Fruit fly (Drosophila melanogaster) whole organism, embryonic: ENCODE results near the gene CG31910.

ENCODE experiments used
- Adf1 ChIP-seq: fragments of 200-800 bp; sonication (Bioruptor generic); IDR thresholded peaks from 2 replicates; pipeline ENCODE4 v1.3.6; 2022; ENCODE audit warnings: missing biosample characterization, missing genetic modification characterization
- Atf3 ChIP-seq: fragments of 200-800 bp; sonication (Bioruptor generic); optimal IDR thresholded peaks from 3 replicates; lab custom pipeline; 2016; ENCODE audit warnings: missing biosample characterization, missing genetic modification characterization
- CG4730 ChIP-seq: fragments of 200-800 bp; sonication (Bioruptor generic); IDR thresholded peaks from 2 replicates; pipeline ENCODE4 v1.3.6; 2022; ENCODE audit warnings: missing biosample characterization, missing genetic modification characterization
- CG7271 ChIP-seq: fragments of 200-800 bp; sonication (Bioruptor generic); optimal IDR thresholded peaks from 2 replicates; lab custom pipeline; 2018; ENCODE audit warnings: missing biosample characterization, mild to moderate bottlenecking, missing genetic modification characterization, moderate library complexity
- CTCF ChIP-seq: fragments of 200-800 bp; sonication (Bioruptor generic); optimal IDR thresholded peaks from 2 replicates; lab custom pipeline; 2017; ENCODE audit warnings: missing biosample characterization, mild to moderate bottlenecking, missing genetic modification characterization, moderate library complexity
- Dek ChIP-seq: fragments of 200-800 bp; sonication (Bioruptor generic); optimal IDR thresholded peaks from 3 replicates; lab custom pipeline; 2019; ENCODE audit warnings: missing biosample characterization, mild to moderate bottlenecking, missing genetic modification characterization, moderate library complexity
- HLH54F ChIP-seq: fragments of 200-800 bp; sonication (Bioruptor generic); optimal IDR thresholded peaks from 3 replicates; lab custom pipeline; 2016; ENCODE audit warnings: missing biosample characterization, missing genetic modification characterization
- NC2α ChIP-seq: fragments of 200-800 bp; sonication (Bioruptor generic); optimal IDR thresholded peaks from 2 replicates; lab custom pipeline; 2016; ENCODE audit warnings: missing biosample characterization, missing genetic modification characterization
- ara ChIP-seq: fragments of 200-800 bp; sonication (Bioruptor generic); IDR thresholded peaks from 2 replicates; pipeline ENCODE4 v1.3.6; 2022; ENCODE audit warnings: missing biosample characterization, missing genetic modification characterization
- bab2 ChIP-seq: fragments of 200-800 bp; sonication (Bioruptor generic); optimal IDR thresholded peaks from 2 replicates; lab custom pipeline; 2016; ENCODE audit warnings: missing biosample characterization, missing genetic modification characterization
- btn ChIP-seq: fragments of 200-800 bp; sonication (Bioruptor generic); optimal IDR thresholded peaks from 2 replicates; lab custom pipeline; 2016; ENCODE audit warnings: missing biosample characterization, missing genetic modification characterization
- cad ChIP-seq: fragments of >200 bp; optimal IDR thresholded peaks from 2 replicates; lab custom pipeline; 2017; ENCODE audit warnings: missing biosample characterization, missing genetic modification characterization
- ems ChIP-seq: fragments of 200-800 bp; sonication (Bioruptor generic); optimal IDR thresholded peaks from 3 replicates; lab custom pipeline; 2016; ENCODE audit warnings: missing biosample characterization, missing genetic modification characterization
- fd96Cb ChIP-seq: fragments of 200-800 bp; sonication (Bioruptor generic); optimal IDR thresholded peaks from 2 replicates; lab custom pipeline; 2018; ENCODE audit warnings: missing biosample characterization, mild to moderate bottlenecking, missing genetic modification characterization, moderate library complexity

- no peak for TF ChIP-seq btn (GFP tag; lab: Kevin White, UChicago)
- TF ChIP-seq cad (GFP tag; lab: Kevin White, UChicago), result no peak
- TF ChIP-seq Adf1 (GFP tag; lab: Robert Waterston, UW), result no peak
- no peak for TF ChIP-seq ems (GFP tag; lab: Kevin White, UChicago)
- TF ChIP-seq CG7271 (tag; lab: Kevin White, UChicago), result no peak
- no peak for TF ChIP-seq NC2α (GFP tag; lab: Kevin White, UChicago)
- TF ChIP-seq bab2 (GFP tag; lab: Kevin White, UChicago), result no peak
- no peak for TF ChIP-seq HLH54F (GFP tag; lab: Kevin White, UChicago)
- TF ChIP-seq fd96Cb, result no peak
- TF ChIP-seq CG4730 (GFP tag; lab: Robert Waterston, UW), result no peak
- no peak for TF ChIP-seq Atf3 (GFP tag; lab: Kevin White, UChicago)
- TF ChIP-seq CTCF, result no peak
- TF ChIP-seq Dek (tag; lab: Kevin White, UChicago), result no peak
- TF ChIP-seq ara (GFP tag; lab: Robert Waterston, UW), result no peak
These were observed 27.2 kb upstream of the CG31910 start, which contains the start of gene LUBEL for dm6 chr2L:6772655-6773054.
